Worm (Caenorhabditis elegans): ENCODE data around the gene pdf-1.
A peak's percentile ranks its signal among the peaks of the same experiment; 100 is the strongest.

DNA sequence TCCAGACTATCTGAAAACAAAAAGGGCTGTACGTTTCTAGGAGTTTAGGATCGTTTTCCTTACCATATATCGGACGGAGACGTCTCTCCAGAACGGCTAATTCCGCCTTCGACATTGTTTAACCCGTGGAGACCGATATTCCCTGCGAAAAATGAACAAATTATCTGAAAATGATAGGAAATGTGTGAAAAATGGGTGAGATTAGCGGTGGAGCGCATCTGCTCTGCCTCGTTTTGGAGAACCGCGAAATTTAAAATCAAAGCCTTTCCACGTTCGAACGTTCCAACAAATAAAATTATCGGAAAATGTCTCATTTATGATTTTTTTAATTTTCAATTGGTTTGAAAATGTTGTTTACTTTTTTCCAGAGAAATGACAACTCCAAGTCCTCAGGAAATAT is 43.0 kb downstream of the pdf-1 start, which contains the start of the genes cra-1 and kbp-1:
- TF ChIP-seq fkh-10 (GFP tag; optimal IDR thresholded peaks at IDR 0.05), result no peak
- TF ChIP-seq nhr-11 (tag; optimal IDR thresholded peaks at IDR 0.05), result no peak
- peak; percentile 44 for TF ChIP-seq tbx-2 (tag; optimal IDR thresholded peaks at IDR 0.05)
- no peak for TF ChIP-seq hlh-30 (tag; optimal IDR thresholded peaks at IDR 0.05; ENCODE audit: insufficient read depth)
- no peak for TF ChIP-seq hlh-13 (GFP tag; optimal IDR thresholded peaks at IDR 0.05)
- TF ChIP-seq elt-2 (tag; optimal IDR thresholded peaks at IDR 0.05), result peak; percentile 38
- TF ChIP-seq nfya-1 (tag; optimal IDR thresholded peaks at IDR 0.05), result no peak
- TF ChIP-seq pqm-1 (tag; optimal IDR thresholded peaks at IDR 0.05), result no peak
- TF ChIP-seq pha-4 (tag; optimal IDR thresholded peaks at IDR 0.05), result no peak
- no peak for TF ChIP-seq F13H6.1 (tag; optimal IDR thresholded peaks at IDR 0.05)
